Worm (Caenorhabditis elegans) whole organism, L1 larva: ENCODE results near the gene ttr-53.
A peak's percentile ranks its signal among the peaks of the same experiment; 100 is the strongest.

Source experiments
- C04F5.9 ChIP-seq: sonication (generic microtip); optimal IDR thresholded peaks from 2 replicates; lab custom pipeline; 2016; ENCODE audit warnings: missing genetic modification characterization, missing compliant biosample characterization
- C16A3.4 ChIP-seq: fragments of 150-350 bp; optimal IDR thresholded peaks from 2 replicates; lab custom pipeline; 2014; ENCODE audit warnings: missing biosample characterization, missing genetic modification characterization
- alr-1 ChIP-seq: fragments of 200-800 bp; sonication (Bioruptor generic); optimal IDR thresholded peaks from 2 replicates; lab custom pipeline; 2018; ENCODE audit warnings: borderline replicate concordance, mild to moderate bottlenecking, missing genetic modification characterization, missing compliant biosample characterization
- aly-2 ChIP-seq: fragments of 150-350 bp; optimal IDR thresholded peaks from 2 replicates; lab custom pipeline; 2014; ENCODE audit warnings: missing biosample characterization, missing genetic modification characterization
- ama-1 ChIP-seq: fragments of 150-350 bp; optimal IDR thresholded peaks from 2 replicates; lab custom pipeline; 2014
- blmp-1 ChIP-seq: fragments of 150-350 bp; optimal IDR thresholded peaks from 2 replicates; lab custom pipeline; 2014; ENCODE audit warnings: missing biosample characterization, missing genetic modification characterization
- ceh-88 ChIP-seq: fragments of 200-800 bp; sonication (Bioruptor generic); IDR thresholded peaks from 2 replicates; pipeline ENCODE4 v1.3.6; 2022; ENCODE audit warnings: missing genetic modification characterization, missing compliant biosample characterization
- ces-1 ChIP-seq: fragments of 150-350 bp; optimal IDR thresholded peaks from 2 replicates; lab custom pipeline; 2014; ENCODE audit warnings: missing biosample characterization, missing genetic modification reagents, missing genetic modification characterization
- efl-1 ChIP-seq, 4 experiments: fragments of 150-350 bp; optimal IDR thresholded peaks in 3 of 4; peaks in 1 of 4; 1 replicate in 1 of 4; 2 replicates in 3 of 4; lab custom pipeline; 2014; ENCODE audit warnings: missing biosample characterization in 2 of 4, missing genetic modification characterization in 2 of 4, missing genetic modification reagents in 2 of 4
- efl-3 ChIP-seq: fragments of 200-800 bp; sonication (Bioruptor generic); optimal IDR thresholded peaks from 2 replicates; lab custom pipeline; 2018; ENCODE audit warnings: mild to moderate bottlenecking, missing genetic modification characterization, missing compliant biosample characterization
- elt-2 ChIP-seq: sonication (generic microtip); optimal IDR thresholded peaks from 2 replicates; lab custom pipeline; 2016; ENCODE audit warnings: missing genetic modification characterization, mild to moderate bottlenecking, inconsistent platforms, missing compliant biosample characterization, missing genetic modification reagents
- ets-5 ChIP-seq: fragments of 200-800 bp; sonication (Bioruptor generic); IDR thresholded peaks from 2 replicates; pipeline ENCODE4 v1.3.6; 2022; ENCODE audit warnings: missing genetic modification characterization, missing compliant biosample characterization
- fkh-10 ChIP-seq: sonication (generic microtip); optimal IDR thresholded peaks from 2 replicates; lab custom pipeline; 2017; ENCODE audit warnings: missing biosample characterization, missing genetic modification reagents, missing genetic modification characterization
- fkh-4 ChIP-seq: sonication (generic microtip); optimal IDR thresholded peaks from 2 replicates; lab custom pipeline; 2016; ENCODE audit warnings: missing compliant biosample characterization, missing genetic modification characterization, borderline replicate concordance
- fos-1 ChIP-seq: fragments of 150-350 bp; optimal IDR thresholded peaks from 2 replicates; lab custom pipeline; 2014; ENCODE audit warnings: missing biosample characterization, missing genetic modification characterization
- grh-1 ChIP-seq: fragments of 200-800 bp; sonication (Bioruptor generic); IDR thresholded peaks from 2 replicates; pipeline ENCODE4 v1.3.6; 2022; ENCODE audit warnings: missing genetic modification reagents, missing genetic modification characterization, missing compliant biosample characterization
- irx-1 ChIP-seq: sonication (generic microtip); optimal IDR thresholded peaks from 2 replicates; lab custom pipeline; 2016; ENCODE audit warnings: missing genetic modification characterization, missing compliant biosample characterization
- jun-1 ChIP-seq: fragments of 150-350 bp; optimal IDR thresholded peaks from 2 replicates; lab custom pipeline; 2014; ENCODE audit warnings: missing biosample characterization, missing genetic modification reagents, missing genetic modification characterization
- lin-13 ChIP-seq: fragments of 150-350 bp; optimal IDR thresholded peaks from 2 replicates; lab custom pipeline; 2014; ENCODE audit warnings: missing biosample characterization, missing genetic modification reagents, missing genetic modification characterization
- lin-14 ChIP-seq: fragments of 200-800 bp; sonication (Bioruptor generic); optimal IDR thresholded peaks from 2 replicates; lab custom pipeline; 2018; ENCODE audit warnings: mild to moderate bottlenecking, missing genetic modification characterization, moderate library complexity, missing compliant biosample characterization
- lin-35 ChIP-seq, 2 experiments: fragments of 150-350 bp; optimal IDR thresholded peaks; 2 replicates each; lab custom pipeline; 2014; ENCODE audit warnings: missing biosample characterization in 2 of 2, missing genetic modification characterization in 2 of 2, missing genetic modification reagents in 2 of 2
- lin-39 ChIP-seq: fragments of 150-350 bp; optimal IDR thresholded peaks from 2 replicates; lab custom pipeline; 2014; ENCODE audit warnings: missing biosample characterization, missing genetic modification reagents, missing genetic modification characterization
- lir-3 ChIP-seq: sonication (generic microtip); optimal IDR thresholded peaks from 2 replicates; lab custom pipeline; 2016; ENCODE audit warnings: mild to moderate bottlenecking, missing genetic modification characterization, moderate library complexity, missing compliant biosample characterization; ENCODE audit not compliant: poor library complexity
- mdl-1 ChIP-seq, 2 experiments: fragments of 150-350 bp; optimal IDR thresholded peaks; 2 replicates each; lab custom pipeline; 2014 to 2017; ENCODE audit warnings: missing biosample characterization in 2 of 2, missing genetic modification characterization in 2 of 2, inconsistent platforms in 1 of 2
- mep-1 ChIP-seq: fragments of 150-350 bp; optimal IDR thresholded peaks from 2 replicates; lab custom pipeline; 2014; ENCODE audit warnings: missing biosample characterization, missing genetic modification characterization
- nhr-11 ChIP-seq: fragments of 150-350 bp; optimal IDR thresholded peaks from 2 replicates; lab custom pipeline; 2014; ENCODE audit warnings: missing biosample characterization, missing genetic modification characterization
- nhr-12 ChIP-seq: sonication (generic microtip); optimal IDR thresholded peaks from 2 replicates; lab custom pipeline; 2017; ENCODE audit warnings: missing biosample characterization, missing genetic modification characterization
- nhr-20 ChIP-seq: sonication (generic microtip); optimal IDR thresholded peaks from 2 replicates; lab custom pipeline; 2016; ENCODE audit warnings: mild to moderate bottlenecking, missing genetic modification characterization, missing compliant biosample characterization
- nhr-47 ChIP-seq: sonication (generic microtip); optimal IDR thresholded peaks from 2 replicates; lab custom pipeline; 2016; ENCODE audit warnings: mild to moderate bottlenecking, missing genetic modification characterization, moderate library complexity, missing compliant biosample characterization
- nhr-71 ChIP-seq: sonication (generic microtip); optimal IDR thresholded peaks from 2 replicates; lab custom pipeline; 2016; ENCODE audit warnings: mild to moderate bottlenecking, missing genetic modification characterization, moderate library complexity, missing compliant biosample characterization
- nhr-76 ChIP-seq: sonication (generic microtip); optimal IDR thresholded peaks from 2 replicates; lab custom pipeline; 2017; ENCODE audit warnings: missing biosample characterization, missing genetic modification characterization
- nhr-84 ChIP-seq: sonication (generic microtip); optimal IDR thresholded peaks from 2 replicates; lab custom pipeline; 2017; ENCODE audit warnings: missing biosample characterization, missing genetic modification characterization
- pax-3 ChIP-seq: fragments of 200-800 bp; sonication (Bioruptor generic); optimal IDR thresholded peaks from 2 replicates; lab custom pipeline; 2018; ENCODE audit warnings: mild to moderate bottlenecking, missing genetic modification characterization, moderate library complexity, missing compliant biosample characterization
- pqm-1 ChIP-seq: sonication (generic microtip); optimal IDR thresholded peaks from 3 replicates; lab custom pipeline; 2017; ENCODE audit warnings: missing biosample characterization, missing genetic modification characterization
- sox-4 ChIP-seq: sonication (generic microtip); optimal IDR thresholded peaks from 2 replicates; lab custom pipeline; 2016; ENCODE audit warnings: missing genetic modification characterization, missing compliant biosample characterization
- sptf-1 ChIP-seq: fragments of 150-350 bp; optimal IDR thresholded peaks from 2 replicates; lab custom pipeline; 2014; ENCODE audit warnings: missing biosample characterization, missing genetic modification characterization
- swsn-7 ChIP-seq: sonication (generic microtip); optimal IDR thresholded peaks from 2 replicates; lab custom pipeline; 2016; ENCODE audit warnings: missing genetic modification characterization, missing compliant biosample characterization
- tbx-2 ChIP-seq: sonication (generic microtip); optimal IDR thresholded peaks from 2 replicates; lab custom pipeline; 2016; ENCODE audit warnings: missing genetic modification characterization, missing compliant biosample characterization
- unc-86 ChIP-seq: sonication (generic microtip); optimal IDR thresholded peaks from 2 replicates; lab custom pipeline; 2016; ENCODE audit warnings: missing genetic modification characterization, missing compliant biosample characterization
- vab-15 ChIP-seq: sonication (generic microtip); optimal IDR thresholded peaks from 2 replicates; lab custom pipeline; 2017; ENCODE audit warnings: missing genotype, mild to moderate bottlenecking, missing genetic modification characterization, missing compliant biosample characterization
- xbp-1 ChIP-seq: sonication (generic microtip); optimal IDR thresholded peaks from 2 replicates; lab custom pipeline; 2016; ENCODE audit warnings: missing genetic modification characterization, missing compliant biosample characterization
- zip-4 ChIP-seq: fragments of 200-800 bp; sonication (Bioruptor generic); optimal IDR thresholded peaks from 2 replicates; lab custom pipeline; 2018; ENCODE audit warnings: mild to moderate bottlenecking, missing genetic modification characterization, moderate library complexity, missing compliant biosample characterization
- ztf-11 ChIP-seq, 2 experiments: sonication (generic microtip); optimal IDR thresholded peaks; 2 replicates each; lab custom pipeline; 2016 to 2017; ENCODE audit warnings: missing genetic modification characterization in 2 of 2, missing biosample characterization in 1 of 2, missing compliant biosample characterization in 1 of 2
- ztf-4 ChIP-seq: fragments of 150-350 bp; optimal IDR thresholded peaks from 2 replicates; lab custom pipeline; 2014; ENCODE audit warnings: missing biosample characterization, missing genetic modification characterization

ttr-53 gene

ce11 chrIV:10164086-10164485, 6.2 kb downstream of the ttr-53 start:
- TF ChIP-seq ets-5 (GFP tag; lab: Robert Waterston, UW) (no peak), sptf-1 (tag; lab: Kevin White, UChicago) (no peak), aly-2 (tag; lab: Kevin White, UChicago) (no peak), fkh-10 (GFP tag; lab: Kevin White, UChicago) (no peak), nhr-47 (no peak), nhr-20 (tag; lab: Kevin White, UChicago) (no peak), nhr-84 (tag; lab: Kevin White, UChicago) (no peak), blmp-1 (no peak), lin-13 (GFP tag; lab: Kevin White, UChicago) (no peak), lin-35 (GFP tag; optimal IDR thresholded peaks at IDR 0.05; lab: Kevin White, UChicago) (no peak), pqm-1 (tag; lab: Kevin White, UChicago) (no peak), fos-1 (tag; lab: Kevin White, UChicago) (no peak)
- TF ChIP-seq, all 84 proteins: peak for 0

- TF ChIP-seq lin-14 (GFP tag; lab: Kevin White, UChicago) (peak; percentile 84), fkh-10 (GFP tag; lab: Kevin White, UChicago) (peak; percentile 92), nhr-71 (peak; percentile 21), ces-1 (peak; percentile 38), ets-5 (GFP tag; lab: Robert Waterston, UW) (no peak)
- TF ChIP-seq, all 84 proteins: peak for 4
Observed at ce11 chrIV:10170808-10171207, 13.0 kb downstream of the ttr-53 start.

- TF ChIP-seq tbx-2 (tag; lab: Kevin White, UChicago) (no peak), nhr-12 (tag; lab: Kevin White, UChicago) (no peak), ama-1 (lab: Kevin White, UChicago) (no peak), efl-1 (optimal IDR thresholded peaks at IDR 0.05; lab: Kevin White, UChicago) (no peak), efl-1 (GFP tag; optimal IDR thresholded peaks at IDR 0.05 in 1 of 2; lab: Kevin White, UChicago) (no peak), alr-1 (tag; lab: Kevin White, UChicago) (no peak), pqm-1 (tag; lab: Kevin White, UChicago) (no peak)
Observed at ce11 chrIV:10174328-10174727, 16.5 kb downstream of the ttr-53 start, which contains the start of gene pxf-1. Gene pxf-1, minus strand, starts transcription at chrIV:10174341.

ce11 chrIV:10174932-10175732, 17.3 kb downstream of the ttr-53 start:
- no peak for TF ChIP-seq lin-35 (GFP tag; optimal IDR thresholded peaks at IDR 0.05; lab: Kevin White, UChicago)
- no peak for TF ChIP-seq zip-4
- no peak for TF ChIP-seq pax-3 (tag; lab: Kevin White, UChicago)
- no peak for TF ChIP-seq jun-1 (tag; lab: Kevin White, UChicago)
- TF ChIP-seq C16A3.4 = no peak
- no peak for TF ChIP-seq fkh-10 (GFP tag; lab: Kevin White, UChicago)
- no peak for TF ChIP-seq lir-3 (tag; lab: Kevin White, UChicago)
- TF ChIP-seq nhr-84 (tag; lab: Kevin White, UChicago) = no peak
- TF ChIP-seq mep-1 (tag; lab: Kevin White, UChicago) = peak; percentile 14
- TF ChIP-seq ztf-4 (tag; lab: Kevin White, UChicago) = no peak
- TF ChIP-seq vab-15 (tag; lab: Kevin White, UChicago) = no peak
- no peak for TF ChIP-seq ceh-88 (GFP tag; lab: Robert Waterston, UW)
- peak; percentile 45 for TF ChIP-seq elt-2
- no peak for TF ChIP-seq ztf-11 (tag; optimal IDR thresholded peaks at IDR 0.05; lab: Kevin White, UChicago)
- TF ChIP-seq nhr-71 = peak; percentile 14
- no peak for TF ChIP-seq C04F5.9 (tag; lab: Kevin White, UChicago)
- TF ChIP-seq irx-1 (tag; lab: Kevin White, UChicago) = no peak
- no peak for TF ChIP-seq mdl-1 (tag; optimal IDR thresholded peaks at IDR 0.05; lab: Kevin White, UChicago)
- no peak for TF ChIP-seq swsn-7 (tag; lab: Kevin White, UChicago)
- no peak for TF ChIP-seq xbp-1
- TF ChIP-seq aly-2 (tag; lab: Kevin White, UChicago) = no peak
- no peak for TF ChIP-seq lin-39 (tag; lab: Kevin White, UChicago)
- TF ChIP-seq pqm-1 (tag; lab: Kevin White, UChicago) = no peak
- TF ChIP-seq nhr-76 (tag; lab: Kevin White, UChicago) = no peak
- no peak for TF ChIP-seq unc-86
- TF ChIP-seq efl-3 (GFP tag; lab: Kevin White, UChicago) = no peak
- no peak for TF ChIP-seq nhr-11 (tag; lab: Kevin White, UChicago)
- no peak for TF ChIP-seq alr-1 (tag; lab: Kevin White, UChicago)
- peak; percentile 74 for TF ChIP-seq blmp-1
- no peak for TF ChIP-seq fkh-4 (tag; lab: Kevin White, UChicago)
- TF ChIP-seq sox-4 (tag; lab: Kevin White, UChicago) = no peak
- no peak for TF ChIP-seq grh-1 (GFP tag; lab: Robert Waterston, UW)
